Worm (Caenorhabditis elegans) whole organism, dauer: ENCODE data around the gene T16A1.2.

Experiments used
- unc-62 ChIP-seq: sonication (generic microtip); optimal IDR thresholded peaks from 2 replicates; lab custom pipeline; 2017; ENCODE audit warnings: missing biosample characterization, missing genetic modification reagents, missing genetic modification characterization

T16A1.2 gene

DNA sequence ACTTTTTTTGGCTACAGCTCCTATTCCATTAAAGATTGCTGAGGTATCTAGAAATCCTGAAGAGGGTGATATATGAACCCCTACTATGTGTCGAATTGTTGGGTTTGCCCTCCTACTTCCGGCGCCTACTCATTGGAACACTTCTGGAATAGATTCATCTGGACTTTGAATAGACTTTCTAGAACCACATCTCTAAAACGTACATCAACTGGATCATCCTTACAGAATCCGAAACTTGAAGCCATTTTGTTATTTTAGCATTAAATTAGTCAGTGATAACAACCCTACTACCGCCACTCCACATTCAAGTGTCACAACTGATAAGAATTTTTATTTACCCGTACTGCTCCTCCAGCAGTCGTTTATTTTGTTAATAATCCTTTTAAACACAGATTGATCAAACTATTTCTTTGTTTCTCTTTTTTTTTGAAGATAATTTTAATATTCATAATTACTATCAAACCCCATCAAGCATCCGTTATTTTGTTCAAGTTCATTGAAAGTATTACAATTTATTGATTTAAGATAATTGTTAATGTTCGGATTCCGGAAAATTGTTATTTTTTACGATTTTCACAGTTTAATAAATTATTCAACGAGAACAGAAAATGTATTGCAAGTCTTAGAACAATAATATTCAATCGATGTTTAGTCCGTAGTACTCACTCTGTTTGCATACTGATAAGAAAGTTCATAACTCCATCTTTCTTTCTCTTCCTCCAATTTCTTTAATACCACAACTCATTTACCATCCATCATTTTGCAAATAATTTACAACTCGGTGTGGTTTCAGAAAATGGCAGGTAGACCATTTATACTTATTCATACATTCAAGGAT lies 4.0 kb downstream of the T16A1.2 start, which contains the start of gene math-42:
Gene math-42 (plus strand): TSS at position 788 of the 838 bp plus-strand sequence.
- no peak for TF ChIP-seq unc-62 (GFP tag; lab: Kevin White, UChicago)

- TF ChIP-seq unc-62 (GFP tag; lab: Kevin White, UChicago), result no peak
These were observed 12.9 kb downstream of the T16A1.2 start, which contains the start of gene R52.4 for ce11 chrII:2108295-2108694. R52.4 (minus strand) TSS chrII:2108395.

DNA sequence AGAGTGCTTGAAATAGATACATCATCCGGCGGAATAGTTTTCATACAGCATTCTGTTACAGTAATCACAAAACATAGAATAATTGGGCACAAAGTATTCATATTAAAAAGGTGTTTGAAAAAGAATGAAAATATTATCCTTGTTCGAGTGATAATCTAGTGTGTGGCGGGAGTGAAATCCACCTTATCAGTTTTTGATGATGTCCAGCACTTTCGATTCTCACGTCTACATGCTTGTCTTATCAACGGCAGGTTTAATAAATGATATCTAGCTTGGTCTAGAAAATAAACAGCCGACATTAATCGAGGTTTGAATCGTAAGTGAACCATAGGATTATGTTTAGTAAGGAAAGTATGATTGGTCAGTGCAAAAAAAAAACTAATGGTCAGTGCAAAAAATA lies 14.5 kb downstream of the T16A1.2 start, which contains the start of gene R52.5:
Gene R52.5 (minus strand): TSS at position 101 of the 400 bp plus-strand sequence.
- no peak for TF ChIP-seq unc-62 (GFP tag; lab: Kevin White, UChicago)

DNA sequence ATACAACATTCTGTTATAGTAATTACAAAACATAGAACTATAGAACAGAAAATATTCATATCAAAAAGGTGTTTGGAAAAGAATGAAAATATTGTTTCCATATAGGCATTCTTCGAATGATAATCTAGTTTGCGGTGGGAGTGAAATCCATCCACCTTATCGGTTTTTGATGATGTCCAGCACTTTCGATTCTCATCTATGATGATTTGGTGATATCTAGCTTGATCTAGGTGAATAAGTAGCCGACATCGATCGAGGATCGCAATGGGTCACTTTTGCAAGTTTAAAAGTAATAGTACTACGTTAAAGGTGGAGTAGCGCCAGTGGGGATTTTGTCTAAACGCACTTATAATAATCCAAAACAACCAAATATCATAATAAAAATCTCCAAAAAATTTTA lies 17.5 kb downstream of the T16A1.2 start, which contains the start of gene R52.6:
Gene R52.6 (minus strand): TSS at position 101 of the 400 bp plus-strand sequence.
- TF ChIP-seq unc-62 (GFP tag; lab: Kevin White, UChicago), result no peak

DNA sequence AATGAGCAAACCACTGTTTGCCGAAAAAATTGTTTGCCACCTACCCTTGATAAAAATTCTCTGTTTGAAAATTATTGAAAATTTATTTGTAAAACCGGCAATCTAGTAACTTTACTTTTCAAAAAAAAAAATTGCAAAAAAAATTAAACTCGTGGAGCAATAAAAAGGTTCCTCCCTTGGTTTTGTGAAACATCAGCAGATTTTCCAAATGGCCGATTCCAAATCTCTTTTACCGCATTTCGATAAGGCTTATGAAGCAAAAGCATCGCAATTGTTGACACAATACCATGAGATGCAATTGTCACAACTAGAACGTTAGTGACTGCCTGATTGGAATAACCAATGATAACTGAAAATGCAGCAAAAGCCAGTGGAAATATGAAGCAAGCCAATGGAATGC lies 19.1 kb downstream of the T16A1.2 start:
- no peak for TF ChIP-seq unc-62 (GFP tag; lab: Kevin White, UChicago)

- no peak for TF ChIP-seq unc-62 (GFP tag; lab: Kevin White, UChicago)
These were observed 21.4 kb downstream of the T16A1.2 start, which contains the start of gene srh-195 for ce11 chrII:2116794-2117193. srh-195 (minus strand) TSS chrII:2116894.

ce11 chrII:2122091-2122490 lies 26.7 kb downstream of the T16A1.2 start, which contains the start of gene math-37:
math-37 (minus strand) TSS chrII:2122191.
- TF ChIP-seq unc-62 (GFP tag; lab: Kevin White, UChicago), result no peak

ce11 chrII:2122762-2123161 lies 27.4 kb downstream of the T16A1.2 start:
- TF ChIP-seq unc-62 (GFP tag; lab: Kevin White, UChicago), result no peak

DNA sequence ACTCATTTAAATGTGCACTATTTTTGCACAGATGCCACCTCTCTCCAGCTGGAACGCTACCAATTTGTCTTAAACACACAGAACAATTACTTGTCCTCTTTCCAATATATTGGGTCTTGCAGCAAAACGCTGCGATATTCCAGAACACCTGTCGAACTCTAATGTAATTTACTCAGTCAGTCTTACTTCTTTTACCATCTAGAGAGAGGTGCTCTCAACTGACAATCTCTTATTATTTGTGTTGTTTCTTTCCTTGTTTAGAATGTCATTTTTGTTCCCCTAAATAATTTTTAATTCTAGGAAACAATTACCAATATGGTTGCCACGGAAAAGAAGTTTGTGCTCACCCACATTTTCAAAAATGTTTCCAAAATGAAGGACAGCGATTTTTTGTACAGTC lies 35.4 kb downstream of the T16A1.2 start, which contains the start of gene sdz-28:
Gene sdz-28 (plus strand): TSS at position 301 of the 400 bp plus-strand sequence.
- no peak for TF ChIP-seq unc-62 (GFP tag; lab: Kevin White, UChicago)

DNA sequence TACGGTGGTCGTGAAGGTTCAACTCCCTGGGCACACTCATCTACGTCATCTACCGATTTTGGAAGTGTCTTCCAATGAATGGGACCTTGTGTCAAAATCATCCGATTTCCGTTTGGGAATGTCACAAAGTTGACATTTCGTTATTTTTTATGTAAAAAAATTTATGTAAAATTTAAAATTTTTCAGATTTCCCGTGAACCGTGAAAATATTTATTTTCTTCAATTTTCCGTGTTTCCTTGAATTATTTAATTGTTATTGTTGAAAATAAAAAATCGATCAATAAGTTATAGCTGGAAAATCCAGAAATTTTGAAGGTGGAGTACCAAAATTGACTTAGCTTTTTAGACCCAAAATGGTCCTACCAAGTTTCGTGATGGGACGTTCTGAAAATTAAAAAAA lies 40.2 kb downstream of the T16A1.2 start, which contains the start of gene hpo-7:
Gene hpo-7 (minus strand): TSS at position 101 of the 400 bp plus-strand sequence.
- TF ChIP-seq unc-62 (GFP tag; lab: Kevin White, UChicago), result no peak

DNA sequence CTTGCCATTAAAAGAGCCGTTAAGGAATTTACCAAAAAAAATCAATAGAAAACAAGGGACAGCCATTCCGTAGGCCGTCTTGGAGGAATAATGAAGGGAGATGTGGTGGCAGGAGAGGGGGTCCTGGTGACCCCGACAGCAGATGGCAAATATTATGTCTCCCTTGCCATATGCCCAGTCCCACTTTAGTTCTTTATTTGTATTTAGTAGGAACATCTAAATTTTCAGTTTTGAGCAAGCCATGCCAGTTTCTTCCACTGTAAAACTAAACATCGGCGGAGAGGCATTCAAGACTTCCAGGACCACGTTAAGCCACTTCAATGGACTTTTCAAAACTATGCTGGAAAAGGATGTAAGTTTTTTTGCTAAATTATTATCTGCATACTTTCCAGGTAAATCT lies 41.8 kb downstream of the T16A1.2 start, which contains the start of gene C40A11.4:
Gene C40A11.4 (plus strand): TSS at position 188 of the 400 bp plus-strand sequence.
- TF ChIP-seq unc-62 (GFP tag; lab: Kevin White, UChicago), result no peak

- TF ChIP-seq unc-62 (GFP tag; lab: Kevin White, UChicago), result no peak
These were observed 43.5 kb downstream of the T16A1.2 start for ce11 chrII:2138901-2139300.

DNA sequence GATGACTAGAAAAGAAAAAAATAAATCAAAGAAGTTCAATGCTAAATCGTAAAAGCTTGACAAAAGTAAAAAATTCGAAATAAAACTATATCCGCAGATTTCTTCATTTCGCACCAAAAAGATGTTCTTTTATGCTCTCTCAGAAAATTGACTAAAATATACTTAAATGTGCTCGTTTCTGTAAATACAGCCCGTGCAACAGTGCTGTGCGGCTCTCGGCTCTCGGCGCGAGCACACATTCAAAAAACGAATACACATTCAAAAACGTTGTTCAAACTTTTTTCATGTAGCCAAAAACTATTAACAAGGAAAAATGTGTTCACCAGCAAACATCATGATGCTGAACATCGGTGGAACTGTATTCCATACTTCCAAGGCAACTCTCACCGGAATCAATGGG lies 45.4 kb downstream of the T16A1.2 start, which contains the start of gene C40A11.3:
Gene C40A11.3 (plus strand): TSS at position 301 of the 400 bp plus-strand sequence.
- no peak for TF ChIP-seq unc-62 (GFP tag; lab: Kevin White, UChicago)

ce11 chrII:2145566-2145965 lies 50.2 kb downstream of the T16A1.2 start, which contains the start of gene C40A11.6:
C40A11.6 (minus strand) TSS chrII:2145666.
- no peak for TF ChIP-seq unc-62 (GFP tag; lab: Kevin White, UChicago)

ce11 chrII:2146900-2147375 lies 51.5 kb downstream of the T16A1.2 start, which contains the start of gene C40A11.2:
C40A11.2 (plus strand) TSS chrII:2146950.
- TF ChIP-seq unc-62 (GFP tag; lab: Kevin White, UChicago), result no peak
